Worm (Caenorhabditis elegans): ENCODE data around the gene clc-5.

- TF ChIP-seq tra-4 (tag; optimal IDR thresholded peaks at IDR 0.05): no peak
- no peak for TF ChIP-seq flt-1 (GFP tag; IDR thresholded peaks at IDR 0.05)
- TF ChIP-seq ceh-13 (GFP tag; optimal IDR thresholded peaks at IDR 0.05): no peak
- TF ChIP-seq ama-1 (optimal IDR thresholded peaks at IDR 0.05): no peak
- no peak for TF ChIP-seq ets-7 (tag; optimal IDR thresholded peaks at IDR 0.05)
- no peak for TF ChIP-seq tbx-11 (GFP tag; IDR thresholded peaks at IDR 0.05)
Measured at ce11 chrX:7430483-7430882, 2.9 kb upstream of the clc-5 start.
